Fruit fly (Drosophila melanogaster) whole organism, prepupa: Measurements from ENCODE around the gene Or85f.

Experiments
- CG1621 ChIP-seq: fragments of 200-800 bp; sonication (Bioruptor generic); optimal IDR thresholded peaks from 3 replicates; lab custom pipeline; 2018; ENCODE audit warnings: missing biosample characterization, mild to moderate bottlenecking, missing genetic modification characterization
- CG16779 ChIP-seq: fragments of 200-800 bp; sonication (Bioruptor generic); optimal IDR thresholded peaks from 3 replicates; lab custom pipeline; 2017; ENCODE audit warnings: missing biosample characterization, mild to moderate bottlenecking, missing genetic modification characterization
- CG3032 ChIP-seq: fragments of 200-800 bp; optimal IDR thresholded peaks from 2 replicates; lab custom pipeline; 2019; ENCODE audit warnings: missing biosample characterization, mild to moderate bottlenecking, missing genetic modification characterization, moderate library complexity
- CG34406 ChIP-seq: fragments of 200-800 bp; sonication (Bioruptor generic); optimal IDR thresholded peaks from 3 replicates; lab custom pipeline; 2016; ENCODE audit warnings: missing biosample characterization, missing genetic modification characterization
- CG6854 ChIP-seq: fragments of 200-800 bp; sonication (Bioruptor generic); optimal IDR thresholded peaks from 2 replicates; lab custom pipeline; 2017; ENCODE audit warnings: missing biosample characterization, mild to moderate bottlenecking, missing genetic modification characterization
- CG7368 ChIP-seq: fragments of 200-800 bp; sonication (Bioruptor generic); optimal IDR thresholded peaks from 3 replicates; lab custom pipeline; 2016; ENCODE audit warnings: missing biosample characterization, missing genetic modification characterization
- CG8119 ChIP-seq: fragments of 200-800 bp; sonication (Bioruptor generic); IDR thresholded peaks from 3 replicates; pipeline ENCODE4 v1.3.6; 2022; ENCODE audit warnings: missing biosample characterization, missing genetic modification characterization
- Hr38 ChIP-seq: sonication (Bioruptor generic); optimal IDR thresholded peaks from 2 replicates; lab custom pipeline; 2016; ENCODE audit warnings: missing biosample characterization, missing genetic modification characterization
- Hr39 ChIP-seq: fragments of 200-800 bp; sonication (Bioruptor generic); optimal IDR thresholded peaks from 2 replicates; lab custom pipeline; 2016; ENCODE audit warnings: missing biosample characterization, missing genetic modification characterization
- Sox102F ChIP-seq: fragments of 200-800 bp; sonication (Bioruptor generic); optimal IDR thresholded peaks from 2 replicates; lab custom pipeline; 2016; ENCODE audit warnings: missing biosample characterization, mild to moderate bottlenecking, missing genetic modification characterization
- dac ChIP-seq: fragments of 200-800 bp; sonication (Bioruptor generic); optimal IDR thresholded peaks from 2 replicates; lab custom pipeline; 2017; ENCODE audit warnings: missing biosample characterization, mild to moderate bottlenecking, missing genetic modification characterization
- fkh ChIP-seq: fragments of 200-800 bp; sonication (Bioruptor generic); optimal IDR thresholded peaks from 3 replicates; lab custom pipeline; 2017; ENCODE audit warnings: missing biosample characterization, mild to moderate bottlenecking, missing genetic modification characterization, moderate library complexity

dm6 chr3R:9395998-9396397 is 2.0 kb upstream of the Or85f start:
- TF ChIP-seq CG3032 (tag; lab: Kevin White, UChicago): no peak
- TF ChIP-seq CG6854 (GFP tag; lab: Kevin White, UChicago): no peak
- no peak for TF ChIP-seq Hr38 (GFP tag; lab: Kevin White, UChicago)
- TF ChIP-seq CG8119 (GFP tag; lab: Robert Waterston, UW): no peak
- TF ChIP-seq Sox102F (GFP tag; lab: Kevin White, UChicago): no peak
- TF ChIP-seq fkh (GFP tag; lab: Kevin White, UChicago): peak; percentile 6
- TF ChIP-seq Hr39 (GFP tag; lab: Kevin White, UChicago): no peak
- TF ChIP-seq CG16779: no peak
- no peak for TF ChIP-seq dac
- TF ChIP-seq CG34406 (GFP tag; lab: Kevin White, UChicago): no peak
- no peak for TF ChIP-seq CG1621 (tag; lab: Kevin White, UChicago)
- TF ChIP-seq CG7368: no peak
